Worm (Caenorhabditis elegans) whole organism, L2 larva: ENCODE measurements around the gene iars-1.

Source experiments
- C34F6.9 ChIP-seq: fragments of 150-350 bp; optimal IDR thresholded peaks from 2 replicates; lab custom pipeline; 2014; ENCODE audit warnings: missing biosample characterization, missing genetic modification characterization
- F13H6.1 ChIP-seq: sonication (generic microtip); optimal IDR thresholded peaks from 2 replicates; lab custom pipeline; 2016; ENCODE audit warnings: missing genetic modification characterization, missing compliant biosample characterization
- R02D3.7 ChIP-seq: fragments of 150-350 bp; optimal IDR thresholded peaks from 2 replicates; lab custom pipeline; 2014; ENCODE audit warnings: missing biosample characterization, missing genetic modification characterization
- Y55F3AM.14 ChIP-seq: fragments of 200-800 bp; sonication (Bioruptor generic); optimal IDR thresholded peaks from 2 replicates; lab custom pipeline; 2018; ENCODE audit warnings: mild to moderate bottlenecking, missing genetic modification characterization, missing compliant biosample characterization
- ZK546.5 ChIP-seq: sonication (generic microtip); optimal IDR thresholded peaks from 2 replicates; lab custom pipeline; 2017; ENCODE audit warnings: missing biosample characterization, missing genetic modification characterization
- alr-1 ChIP-seq: fragments of 150-350 bp; optimal IDR thresholded peaks from 2 replicates; lab custom pipeline; 2014; ENCODE audit warnings: missing biosample characterization, missing genetic modification characterization
- aly-2 ChIP-seq: fragments of 150-350 bp; optimal IDR thresholded peaks from 2 replicates; lab custom pipeline; 2014; ENCODE audit warnings: missing biosample characterization, missing genetic modification characterization
- ama-1 ChIP-seq: fragments of 150-350 bp; optimal IDR thresholded peaks from 2 replicates; lab custom pipeline; 2018; ENCODE audit warnings: inconsistent platforms
- blmp-1 ChIP-seq: sonication (generic microtip); optimal IDR thresholded peaks from 2 replicates; lab custom pipeline; 2017; ENCODE audit warnings: missing genetic modification characterization, mild to moderate bottlenecking, missing compliant biosample characterization, antibody characterized with exemption, moderate library complexity; ENCODE audit not compliant: insufficient read depth
- ceh-16 ChIP-seq: fragments of 150-350 bp; optimal IDR thresholded peaks from 2 replicates; lab custom pipeline; 2014; ENCODE audit warnings: missing biosample characterization, missing genetic modification characterization
- ceh-82 ChIP-seq: fragments of 150-350 bp; optimal IDR thresholded peaks from 2 replicates; lab custom pipeline; 2014; ENCODE audit warnings: missing biosample characterization, missing genetic modification characterization
- crh-2 ChIP-seq: sonication (generic microtip); optimal IDR thresholded peaks from 2 replicates; lab custom pipeline; 2017; ENCODE audit warnings: missing biosample characterization, missing genetic modification characterization
- dmd-4 ChIP-seq: sonication (generic microtip); optimal IDR thresholded peaks from 2 replicates; lab custom pipeline; 2017; ENCODE audit warnings: missing biosample characterization, missing genetic modification characterization
- egl-27 ChIP-seq: sonication (generic microtip); optimal IDR thresholded peaks from 3 replicates; lab custom pipeline; 2017; ENCODE audit warnings: missing biosample characterization, missing genetic modification reagents, missing genetic modification characterization
- elt-1 ChIP-seq: fragments of 150-350 bp; optimal IDR thresholded peaks from 2 replicates; lab custom pipeline; 2014; ENCODE audit warnings: missing biosample characterization, missing genetic modification characterization
- elt-3 ChIP-seq: sonication (generic microtip); optimal IDR thresholded peaks from 2 replicates; lab custom pipeline; 2017; ENCODE audit warnings: missing biosample characterization, missing genetic modification characterization
- fos-1 ChIP-seq: fragments of 150-350 bp; optimal IDR thresholded peaks from 2 replicates; lab custom pipeline; 2014; ENCODE audit warnings: missing biosample characterization, missing genetic modification characterization
- gmeb-1 ChIP-seq: fragments of 150-350 bp; optimal IDR thresholded peaks from 2 replicates; lab custom pipeline; 2014; ENCODE audit warnings: missing biosample characterization, missing genetic modification characterization
- lin-11 ChIP-seq: fragments of 150-350 bp; sonication (generic microtip); optimal IDR thresholded peaks from 2 replicates; lab custom pipeline; 2014; ENCODE audit warnings: missing biosample characterization, missing genetic modification characterization, inconsistent platforms, mixed read lengths
- lin-13 ChIP-seq: fragments of 150-350 bp; optimal IDR thresholded peaks from 2 replicates; lab custom pipeline; 2014; ENCODE audit warnings: missing biosample characterization, missing genetic modification reagents, missing genetic modification characterization
- lin-39 ChIP-seq: fragments of 150-350 bp; optimal IDR thresholded peaks from 2 replicates; lab custom pipeline; 2014; ENCODE audit warnings: missing biosample characterization, missing genetic modification reagents, missing genetic modification characterization
- lsy-2 ChIP-seq, 2 experiments: fragments of 150-350 bp in 1 of 2; sonication (generic microtip) in 1 of 2; optimal IDR thresholded peaks; 2 replicates each; lab custom pipeline; 2014 to 2017; ENCODE audit warnings: missing biosample characterization in 2 of 2, missing genetic modification characterization in 2 of 2
- mab-5 ChIP-seq: fragments of 150-350 bp; optimal IDR thresholded peaks from 2 replicates; lab custom pipeline; 2014; ENCODE audit warnings: missing biosample characterization, missing genetic modification characterization
- mbf-1 ChIP-seq: sonication (generic microtip); optimal IDR thresholded peaks from 2 replicates; lab custom pipeline; 2017; ENCODE audit warnings: missing biosample characterization, missing genetic modification characterization
- mdl-1 ChIP-seq, 2 experiments: fragments of 150-350 bp in 1 of 2; sonication (generic microtip) in 1 of 2; optimal IDR thresholded peaks; 2 replicates each; lab custom pipeline; 2017; ENCODE audit warnings: missing biosample characterization in 2 of 2, missing genetic modification characterization in 2 of 2
- nhr-10 ChIP-seq: sonication (generic microtip); optimal IDR thresholded peaks from 2 replicates; lab custom pipeline; 2017; ENCODE audit warnings: missing biosample characterization, missing genetic modification characterization
- nhr-11 ChIP-seq: fragments of 150-350 bp; optimal IDR thresholded peaks from 2 replicates; lab custom pipeline; 2014; ENCODE audit warnings: missing biosample characterization, missing genetic modification characterization
- nhr-12 ChIP-seq: fragments of 150-350 bp; optimal IDR thresholded peaks from 2 replicates; lab custom pipeline; 2014; ENCODE audit warnings: missing biosample characterization, missing genetic modification characterization
- nhr-129 ChIP-seq: fragments of 150-350 bp; optimal IDR thresholded peaks from 2 replicates; lab custom pipeline; 2014; ENCODE audit warnings: missing biosample characterization, missing genetic modification characterization
- nhr-21 ChIP-seq: fragments of 150-350 bp; optimal IDR thresholded peaks from 2 replicates; lab custom pipeline; 2014; ENCODE audit warnings: missing biosample characterization, missing genetic modification characterization
- nhr-23 ChIP-seq: fragments of 150-350 bp; optimal IDR thresholded peaks from 2 replicates; lab custom pipeline; 2014; ENCODE audit warnings: missing biosample characterization, missing genetic modification reagents, missing genetic modification characterization
- nhr-237 ChIP-seq: fragments of 150-350 bp; optimal IDR thresholded peaks from 2 replicates; lab custom pipeline; 2014; ENCODE audit warnings: missing biosample characterization, missing genetic modification characterization
- nhr-25 ChIP-seq: fragments of 150-350 bp; sonication (generic microtip); optimal IDR thresholded peaks from 3 replicates; lab custom pipeline; 2014; ENCODE audit warnings: missing biosample characterization, missing genetic modification characterization
- nhr-6 ChIP-seq: fragments of 150-350 bp; optimal IDR thresholded peaks from 2 replicates; lab custom pipeline; 2014; ENCODE audit warnings: missing biosample characterization, missing genetic modification characterization
- nhr-77 ChIP-seq: fragments of 150-350 bp; optimal IDR thresholded peaks from 2 replicates; lab custom pipeline; 2014; ENCODE audit warnings: missing biosample characterization, missing genetic modification characterization
- peb-1 ChIP-seq: fragments of 150-350 bp; optimal IDR thresholded peaks from 2 replicates; lab custom pipeline; 2014; ENCODE audit warnings: missing biosample characterization, missing genetic modification characterization
- sem-4 ChIP-seq: fragments of 150-350 bp; optimal IDR thresholded peaks from 2 replicates; lab custom pipeline; 2014; ENCODE audit warnings: missing biosample characterization, missing genetic modification reagents, missing genetic modification characterization
- skn-1 ChIP-seq: sonication (generic microtip); optimal IDR thresholded peaks from 2 replicates; lab custom pipeline; 2017; ENCODE audit warnings: missing biosample characterization, missing genetic modification characterization
- sma-3 ChIP-seq: sonication (generic microtip); optimal IDR thresholded peaks from 2 replicates; lab custom pipeline; 2016; ENCODE audit warnings: missing genetic modification reagents, missing genetic modification characterization, missing compliant biosample characterization
- sma-9 ChIP-seq, 2 experiments: fragments of 150-350 bp in 1 of 2; sonication (generic microtip) in 1 of 2; optimal IDR thresholded peaks; 2 replicates each; lab custom pipeline; 2014 to 2016; ENCODE audit warnings: missing genetic modification characterization in 2 of 2, mild to moderate bottlenecking in 1 of 2, missing biosample characterization in 1 of 2, missing compliant biosample characterization in 1 of 2, missing genetic modification reagents in 1 of 2, moderate library complexity in 1 of 2
- snpc-4 ChIP-seq: fragments of 150-350 bp; optimal IDR thresholded peaks from 2 replicates; lab custom pipeline; 2014; ENCODE audit warnings: missing biosample characterization, missing genetic modification characterization
- unc-39 ChIP-seq: fragments of 150-350 bp; optimal IDR thresholded peaks from 2 replicates; lab custom pipeline; 2014; ENCODE audit warnings: missing biosample characterization, missing genetic modification characterization
- unc-55 ChIP-seq: fragments of 150-350 bp; sonication (generic microtip); optimal IDR thresholded peaks from 3 replicates; lab custom pipeline; 2014; ENCODE audit warnings: missing biosample characterization, missing genetic modification reagents, missing genetic modification characterization
- unc-62 ChIP-seq: fragments of 150-350 bp; optimal IDR thresholded peaks from 2 replicates; lab custom pipeline; 2014; ENCODE audit warnings: missing biosample characterization, missing genetic modification reagents, missing genetic modification characterization
- zag-1 ChIP-seq: fragments of 150-350 bp; optimal IDR thresholded peaks from 2 replicates; lab custom pipeline; 2014; ENCODE audit warnings: missing biosample characterization, missing genetic modification characterization
- ztf-1 ChIP-seq: fragments of 200-800 bp; sonication (Bioruptor generic); conservative IDR thresholded peaks from 2 replicates; pipeline ENCODE4 v1.3.6; 2022; ENCODE audit warnings: missing genetic modification characterization, missing compliant biosample characterization
- ztf-11 ChIP-seq: sonication (generic microtip); optimal IDR thresholded peaks from 2 replicates; lab custom pipeline; 2017; ENCODE audit warnings: missing biosample characterization, missing genetic modification characterization
- ztf-4 ChIP-seq: fragments of 150-350 bp; optimal IDR thresholded peaks from 2 replicates; lab custom pipeline; 2014; ENCODE audit warnings: missing biosample characterization, missing genetic modification characterization

Gene iars-1

DNA sequence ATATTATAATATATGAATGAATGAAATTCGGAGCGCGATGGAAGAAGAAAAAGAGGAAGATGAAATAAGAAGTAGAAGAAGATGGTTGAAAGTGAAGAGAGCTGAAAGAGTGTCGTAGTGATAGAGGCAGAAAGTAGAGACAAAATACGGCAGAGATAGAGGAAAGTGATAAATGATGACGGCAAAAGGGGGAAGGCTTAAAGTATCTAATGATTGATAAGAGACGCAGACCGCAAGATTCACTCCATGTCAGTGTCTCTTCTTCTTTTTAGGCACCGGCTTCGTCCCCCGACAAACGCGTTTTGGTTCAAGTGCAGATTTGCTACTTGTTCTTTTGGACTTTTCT is 26.1 kb upstream of the iars-1 start:
- TF ChIP-seq F13H6.1 (tag; lab: Kevin White, UChicago) (peak; percentile 74), R02D3.7 (tag; lab: Kevin White, UChicago) (no peak), mab-5 (tag; lab: Kevin White, UChicago) (peak; percentile 84), nhr-77 (tag; lab: Kevin White, UChicago) (no peak), nhr-6 (tag; lab: Kevin White, UChicago) (no peak), fos-1 (tag; lab: Kevin White, UChicago) (peak; percentile 95), egl-27 (tag; lab: Kevin White, UChicago) (peak; percentile 48), ceh-82 (tag; lab: Kevin White, UChicago) (no peak), skn-1 (tag; lab: Kevin White, UChicago) (peak; percentile 65), sma-3 (peak; percentile 79), aly-2 (no peak), nhr-21 (tag; lab: Kevin White, UChicago) (peak; percentile 84), blmp-1 (tag; lab: Kevin White, UChicago) (peak; percentile 100), ama-1 (lab: Kevin White, UChicago) (no peak), ceh-16 (tag; lab: Kevin White, UChicago) (no peak), Y55F3AM.14 (GFP tag; lab: Kevin White, UChicago) (no peak), nhr-129 (peak; percentile 37), zag-1 (no peak), ztf-4 (tag; lab: Kevin White, UChicago) (peak; percentile 77), mdl-1 (tag; optimal IDR thresholded peaks at IDR 0.05; lab: Kevin White, UChicago) (peak in 1 of 2 experiments; percentile 15), nhr-23 (no peak), ztf-1 (GFP tag; lab: Robert Waterston, UW) (no peak), unc-39 (tag; lab: Kevin White, UChicago) (no peak), peb-1 (tag; lab: Kevin White, UChicago) (no peak), elt-3 (tag; lab: Kevin White, UChicago) (no peak), snpc-4 (tag; lab: Kevin White, UChicago) (peak; percentile 1), elt-1 (tag; lab: Kevin White, UChicago) (no peak), ztf-11 (no peak), lin-13 (GFP tag; lab: Kevin White, UChicago) (no peak), C34F6.9 (tag; lab: Kevin White, UChicago) (no peak), ZK546.5 (tag; lab: Kevin White, UChicago) (no peak), unc-55 (GFP tag; lab: Kevin White, UChicago) (peak; percentile 87), dmd-4 (tag; lab: Kevin White, UChicago) (no peak), nhr-237 (tag; lab: Kevin White, UChicago) (no peak), unc-62 (GFP tag; lab: Kevin White, UChicago) (peak; percentile 15), sma-9 (GFP tag; optimal IDR thresholded peaks at IDR 0.05; lab: Kevin White, UChicago) (peak; percentile 86), sma-9 (tag; optimal IDR thresholded peaks at IDR 0.05; lab: Kevin White, UChicago) (no peak), gmeb-1 (tag; lab: Kevin White, UChicago) (peak; percentile 46), mbf-1 (tag; lab: Kevin White, UChicago) (no peak), nhr-12 (tag; lab: Kevin White, UChicago) (no peak), nhr-11 (no peak), crh-2 (tag; lab: Kevin White, UChicago) (peak; percentile 93), lin-11 (tag; lab: Kevin White, UChicago) (no peak), sem-4 (tag; lab: Kevin White, UChicago) (no peak), nhr-10 (tag; lab: Kevin White, UChicago) (no peak), nhr-25 (peak; percentile 44), lsy-2 (tag; optimal IDR thresholded peaks at IDR 0.05; lab: Kevin White, UChicago) (peak in 1 of 2 experiments; percentile 52), alr-1 (tag; lab: Kevin White, UChicago) (no peak), lin-39 (no peak)
